Worm (Caenorhabditis elegans) whole organism, young adult: ENCODE measurements around the gene tmem-135.

ENCODE experiments used
- attf-5 ChIP-seq: fragments of 200-800 bp; sonication (Bioruptor generic); optimal IDR thresholded peaks from 2 replicates; lab custom pipeline; 2018; ENCODE audit warnings: mild to moderate bottlenecking, missing genetic modification characterization, missing compliant biosample characterization
- ceh-91 ChIP-seq: fragments of 200-800 bp; sonication (Bioruptor generic); IDR thresholded peaks from 2 replicates; pipeline ENCODE4 v1.3.6; 2022; ENCODE audit warnings: missing genetic modification reagents, missing genetic modification characterization, missing compliant biosample characterization
- hlh-26 ChIP-seq: fragments of 200-800 bp; sonication (Bioruptor generic); conservative IDR thresholded peaks from 2 replicates; pipeline ENCODE4 v1.3.6; 2022; ENCODE audit warnings: missing genetic modification reagents, missing genetic modification characterization, missing compliant biosample characterization
- lin-35 ChIP-seq, 3 experiments: fragments of 150-350 bp in 2 of 3; sonication (generic microtip) in 1 of 3; optimal IDR thresholded peaks; 2 replicates each; lab custom pipeline; 2014 to 2018; ENCODE audit warnings: missing biosample characterization in 3 of 3, missing genetic modification characterization in 3 of 3, missing genetic modification reagents in 3 of 3
- zim-3 ChIP-seq: sonication (generic microtip); optimal IDR thresholded peaks from 2 replicates; lab custom pipeline; 2017; ENCODE audit warnings: mild to moderate bottlenecking, missing genetic modification characterization, moderate library complexity, missing compliant biosample characterization
- ztf-26 ChIP-seq: sonication (generic microtip); optimal IDR thresholded peaks from 2 replicates; lab custom pipeline; 2017; ENCODE audit warnings: missing genetic modification characterization, missing compliant biosample characterization

DNA sequence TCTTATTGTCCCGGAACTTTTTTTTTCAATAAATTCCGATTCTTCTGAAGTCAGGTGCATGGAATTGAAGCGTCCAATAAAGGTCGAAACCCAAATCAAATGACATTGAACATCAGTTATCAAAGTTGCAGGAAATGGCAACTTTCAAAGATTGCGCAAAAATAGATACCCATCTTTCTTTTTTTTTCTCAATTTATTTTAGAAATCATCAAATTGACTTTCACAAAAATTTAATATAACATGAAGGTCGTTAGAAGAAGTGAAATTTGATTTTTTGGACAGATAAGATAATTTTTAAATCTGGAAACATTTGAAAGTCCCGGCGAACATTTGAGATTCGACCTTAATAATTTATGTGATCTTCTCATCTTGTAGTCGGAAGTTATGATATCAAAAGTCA is 32.2 kb downstream of the tmem-135 start:
- TF ChIP-seq ztf-26 (tag; lab: Kevin White, UChicago) (no peak), lin-35 (GFP tag; optimal IDR thresholded peaks at IDR 0.05; lab: Kevin White, UChicago) (no peak), hlh-26 (GFP tag; lab: Robert Waterston, UW) (no peak), ceh-91 (GFP tag; lab: Robert Waterston, UW) (no peak), zim-3 (tag; lab: Kevin White, UChicago) (no peak), attf-5 (GFP tag; lab: Kevin White, UChicago) (no peak)
